Worm (Caenorhabditis elegans) whole organism, mixed stage, embryonic: Measurements from ENCODE around the gene memi-2.

Experiments
- ces-1 ChIP-seq: fragments of 150-350 bp; optimal IDR thresholded peaks from 2 replicates; lab custom pipeline; 2014; ENCODE audit warnings: missing biosample characterization, missing genetic modification reagents, missing genetic modification characterization
- hlh-1 ChIP-seq: fragments of 150-350 bp; optimal IDR thresholded peaks from 2 replicates; lab custom pipeline; 2014; ENCODE audit warnings: missing biosample characterization, missing genetic modification reagents, missing genetic modification characterization
- lsy-2 ChIP-seq: fragments of 150-350 bp; optimal IDR thresholded peaks from 2 replicates; lab custom pipeline; 2014; ENCODE audit warnings: missing biosample characterization, missing genetic modification characterization
- nhr-12 ChIP-seq: fragments of 150-350 bp; optimal IDR thresholded peaks from 2 replicates; lab custom pipeline; 2014; ENCODE audit warnings: missing biosample characterization, missing genetic modification characterization

Gene memi-2

ce11 chrIV:13354044-13354443 is 46.3 kb downstream of the memi-2 start:
- TF ChIP-seq ces-1 (no peak), hlh-1 (no peak)

ce11 chrIV:13353143-13353773 is 47.0 kb downstream of the memi-2 start, which contains the start of the genes rec-8 and mex-5:
Gene rec-8 (minus strand): TSS chrIV:13353193.
Gene mex-5 (plus strand): TSS chrIV:13353723.
- TF ChIP-seq lsy-2, result peak; percentile 74
- TF ChIP-seq nhr-12 (tag; lab: Kevin White, UChicago), result no peak
